Worm (Caenorhabditis elegans): Measurements from ENCODE around the gene mec-17.
A peak's percentile ranks its signal among the peaks of the same experiment; 100 is the strongest.

Gene mec-17

DNA sequence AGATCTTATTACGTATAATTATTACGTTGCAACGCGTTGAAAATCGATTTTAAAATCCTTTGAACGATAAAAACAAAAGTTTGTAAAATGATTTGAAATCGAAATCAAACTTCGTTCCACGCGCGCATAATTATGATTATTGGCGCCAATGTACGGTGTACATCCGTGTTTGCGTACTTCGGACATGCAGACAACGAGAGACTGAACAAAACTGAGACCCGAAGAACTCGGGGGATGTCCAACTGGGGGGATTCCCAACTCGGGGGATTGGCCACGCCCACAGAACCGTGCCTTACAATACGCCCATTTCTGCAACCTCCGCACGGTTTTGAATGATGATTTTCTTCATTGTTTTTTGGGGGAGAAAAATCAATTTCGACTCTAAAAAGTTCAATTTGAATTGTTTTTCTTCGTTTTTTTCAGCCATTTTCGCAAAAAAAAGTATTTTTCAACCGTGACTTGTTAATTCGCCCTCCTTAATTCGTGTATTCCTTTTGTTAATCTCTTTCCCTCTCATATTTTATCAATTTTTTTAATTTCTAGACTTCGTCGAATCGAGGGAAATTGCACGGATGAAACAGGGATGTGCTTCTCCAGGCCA is 40.0 kb downstream of the mec-17 start, which contains the start of gene F20D12.12 (continued):
- peak; percentile 22 for TF ChIP-seq mec-3 (tag; optimal IDR thresholded peaks at IDR 0.05; ENCODE audit: borderline replicate concordance)

DNA sequence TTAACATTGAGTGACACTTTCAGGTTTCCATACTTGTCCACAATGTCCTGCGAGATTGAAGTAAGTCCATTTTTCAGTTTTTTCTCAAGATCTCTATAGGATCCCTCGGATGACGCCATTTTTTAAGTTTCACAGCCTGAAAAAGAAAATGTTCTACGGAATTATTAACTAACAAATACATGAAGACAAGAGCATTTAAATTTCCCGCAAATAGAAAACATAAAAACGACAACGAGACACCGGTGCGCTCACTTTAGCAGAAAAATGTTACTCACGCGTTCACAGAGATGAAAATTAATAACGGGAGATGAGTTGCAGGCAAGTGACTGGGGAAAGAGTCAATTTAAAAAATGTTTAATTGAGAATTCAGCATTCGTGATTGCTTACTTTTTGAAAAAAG is 40.5 kb downstream of the mec-17 start, which contains the start of gene czw-1:
Gene czw-1, minus strand, starts transcription at position 369 of the 400 bp plus-strand sequence.
- TF ChIP-seq ztf-16 (tag; optimal IDR thresholded peaks at IDR 0.05) (no peak), nhr-11 (tag; optimal IDR thresholded peaks at IDR 0.05) (no peak), nhr-232 (tag; optimal IDR thresholded peaks at IDR 0.05) (no peak)

DNA sequence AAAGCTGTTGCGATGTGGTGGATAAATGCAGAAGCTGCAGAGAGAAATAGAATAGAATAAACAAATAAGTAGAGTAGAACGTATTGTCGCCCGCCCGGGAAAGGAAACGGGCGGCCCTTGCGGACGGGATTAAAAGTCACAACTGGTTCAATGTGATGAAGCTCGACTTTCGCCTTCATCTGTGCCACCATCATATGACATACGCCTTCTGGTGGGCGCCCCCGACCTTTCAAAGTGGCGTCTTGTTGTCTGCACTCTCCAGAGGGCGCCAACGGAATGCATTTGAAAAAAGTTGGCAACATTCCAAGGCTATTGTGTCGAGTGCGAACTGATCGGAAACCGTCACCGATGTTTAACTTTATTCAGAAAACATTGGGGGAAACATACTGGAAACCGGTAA is 43.7 kb downstream of the mec-17 start:
- no peak for TF ChIP-seq pqm-1 (tag; optimal IDR thresholded peaks at IDR 0.05)
- peak; percentile 27 for TF ChIP-seq ceh-34 (tag; optimal IDR thresholded peaks at IDR 0.05)

DNA sequence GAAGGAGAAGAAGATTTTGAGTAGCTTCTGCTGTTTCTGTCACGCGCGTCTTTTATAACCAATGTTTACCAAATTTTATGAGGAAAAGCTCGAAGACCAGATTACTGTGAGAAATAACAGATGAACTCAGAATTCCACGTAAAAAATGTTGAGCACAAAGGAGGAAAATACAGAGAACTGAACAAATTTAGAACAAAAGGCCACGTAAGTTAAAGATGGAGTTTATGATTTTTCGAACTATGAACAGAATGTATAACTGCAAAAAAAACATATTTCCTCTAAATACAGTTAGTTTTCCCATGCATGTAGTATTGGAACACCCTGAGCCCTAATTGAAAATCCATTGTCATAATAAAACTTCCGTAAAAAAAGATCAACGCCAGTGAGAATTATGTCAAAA is 46.1 kb downstream of the mec-17 start, which contains the start of gene exc-9:
Gene exc-9, minus strand, starts transcription at position 101 of the 400 bp plus-strand sequence.
- no peak for TF ChIP-seq odd-2 (tag; optimal IDR thresholded peaks at IDR 0.05)
- TF ChIP-seq che-1 (tag; optimal IDR thresholded peaks at IDR 0.05): no peak

DNA sequence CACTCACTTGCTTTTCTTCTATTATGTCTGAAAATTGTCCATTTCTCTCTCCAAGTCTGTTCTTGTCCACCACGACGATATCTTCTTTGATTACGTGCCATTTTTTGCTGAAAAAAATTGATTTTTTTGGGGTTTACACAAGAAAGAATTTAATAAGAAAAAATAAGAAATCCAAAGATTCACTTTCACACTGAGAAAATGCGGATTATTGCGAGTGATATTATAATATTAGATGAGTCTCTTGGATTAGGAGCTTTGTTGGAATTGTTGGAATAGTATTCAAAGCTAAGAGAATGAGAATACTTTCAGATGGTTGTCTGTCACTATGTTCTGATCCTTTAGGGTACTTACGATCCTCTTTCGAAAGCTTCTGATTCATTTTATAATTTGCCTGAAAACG is 48.1 kb downstream of the mec-17 start, which contains the start of gene F20D12.7:
Gene F20D12.7, minus strand, starts transcription at position 101 of the 400 bp plus-strand sequence.
- TF ChIP-seq unc-42 (tag; optimal IDR thresholded peaks at IDR 0.05) (no peak), ceh-31 (tag; optimal IDR thresholded peaks at IDR 0.05) (no peak), F13H6.1 (tag; optimal IDR thresholded peaks at IDR 0.05) (no peak), rnt-1 (tag; optimal IDR thresholded peaks at IDR 0.05) (no peak), ceh-2 (tag; optimal IDR thresholded peaks at IDR 0.05) (no peak), hlh-8 (tag; optimal IDR thresholded peaks at IDR 0.05) (no peak), npax-4 (tag; optimal IDR thresholded peaks at IDR 0.05) (no peak)
